Fruit fly (Drosophila melanogaster) whole organism, pupa: Measurements from ENCODE around the gene DPCoAC.

Experiments used
- CG10348 ChIP-seq: fragments of 200-800 bp; sonication (Bioruptor generic); IDR thresholded peaks from 2 replicates; pipeline ENCODE4 v1.3.6; 2022; ENCODE audit warnings: missing biosample characterization, missing genetic modification characterization
- CG12605 ChIP-seq: fragments of 200-800 bp; sonication (Bioruptor generic); IDR thresholded peaks from 2 replicates; pipeline ENCODE4 v1.3.6; 2022; ENCODE audit warnings: missing biosample characterization, missing genetic modification characterization
- CG13204 ChIP-seq: fragments of 200-800 bp; sonication (Bioruptor generic); optimal IDR thresholded peaks from 2 replicates; lab custom pipeline; 2018; ENCODE audit warnings: missing biosample characterization, mild to moderate bottlenecking, missing genetic modification characterization, moderate library complexity
- CG14655 ChIP-seq: fragments of 200-800 bp; sonication (Bioruptor generic); optimal IDR thresholded peaks from 3 replicates; lab custom pipeline; 2017; ENCODE audit warnings: mild to moderate bottlenecking, missing biosample characterization, missing genetic modification reagents, missing genetic modification characterization
- CG15710 ChIP-seq: fragments of 200-800 bp; sonication (Bioruptor generic); optimal IDR thresholded peaks from 2 replicates; lab custom pipeline; 2018; ENCODE audit warnings: missing biosample characterization, mild to moderate bottlenecking, missing genetic modification characterization, moderate library complexity
- CG17806 ChIP-seq: fragments of 200-800 bp; sonication (Bioruptor generic); optimal IDR thresholded peaks from 2 replicates; lab custom pipeline; 2018; ENCODE audit warnings: missing biosample characterization, mild to moderate bottlenecking, missing genetic modification characterization, moderate library complexity
- CG32121 ChIP-seq: fragments of 200-800 bp; sonication (Bioruptor generic); IDR thresholded peaks from 2 replicates; pipeline ENCODE4 v1.3.6; 2022; ENCODE audit warnings: missing biosample characterization, missing genetic modification characterization
- CG34367 ChIP-seq: fragments of 200-800 bp; sonication (Bioruptor generic); optimal IDR thresholded peaks from 2 replicates; lab custom pipeline; 2018; ENCODE audit warnings: missing biosample characterization, mild to moderate bottlenecking, missing genetic modification characterization
- CG4496 ChIP-seq: fragments of 200-800 bp; sonication (Bioruptor generic); IDR thresholded peaks from 3 replicates; pipeline ENCODE4 v1.3.6; 2022; ENCODE audit warnings: missing biosample characterization, missing genetic modification characterization
- CG8159 ChIP-seq: fragments of 200-800 bp; sonication (Bioruptor generic); optimal IDR thresholded peaks from 3 replicates; lab custom pipeline; 2018; ENCODE audit warnings: missing biosample characterization, mild to moderate bottlenecking, missing genetic modification characterization, moderate library complexity
- CG8301 ChIP-seq: fragments of 200-800 bp; sonication (Bioruptor generic); optimal IDR thresholded peaks from 2 replicates; lab custom pipeline; 2018; ENCODE audit warnings: missing biosample characterization, mild to moderate bottlenecking, missing genetic modification characterization
- CG9948 ChIP-seq: fragments of 200-800 bp; sonication (Bioruptor generic); optimal IDR thresholded peaks from 2 replicates; lab custom pipeline; 2018; ENCODE audit warnings: missing biosample characterization, mild to moderate bottlenecking, missing genetic modification characterization, moderate library complexity
- D1 ChIP-seq: fragments of 200-800 bp; sonication (Bioruptor generic); optimal IDR thresholded peaks from 2 replicates; lab custom pipeline; 2018; ENCODE audit warnings: missing biosample characterization, mild to moderate bottlenecking, missing genetic modification characterization, moderate library complexity
- EcR ChIP-seq: fragments of 200-800 bp; sonication (Bioruptor generic); optimal IDR thresholded peaks from 3 replicates; lab custom pipeline; 2019; ENCODE audit warnings: missing biosample characterization, missing genetic modification characterization, mild to moderate bottlenecking, moderate library complexity, missing genetic modification reagents
- Ets98B ChIP-seq: fragments of 200-800 bp; sonication (Bioruptor generic); IDR thresholded peaks from 2 replicates; pipeline ENCODE4 v1.3.6; 2022; ENCODE audit warnings: missing biosample characterization, missing genetic modification characterization
- Pif1A ChIP-seq: fragments of 200-800 bp; sonication (Bioruptor generic); optimal IDR thresholded peaks from 3 replicates; lab custom pipeline; 2016; ENCODE audit warnings: missing biosample characterization, missing genetic modification characterization
- Pif1B ChIP-seq: fragments of 200-800 bp; sonication (Bioruptor generic); optimal IDR thresholded peaks from 3 replicates; lab custom pipeline; 2016; ENCODE audit warnings: missing biosample characterization, missing genetic modification characterization
- Snoo ChIP-seq: fragments of 200-800 bp; sonication (Bioruptor generic); optimal IDR thresholded peaks from 3 replicates; lab custom pipeline; 2017; ENCODE audit warnings: missing biosample characterization, mild to moderate bottlenecking, missing genetic modification characterization, inconsistent platforms
- fd96Ca ChIP-seq: fragments of 200-800 bp; sonication (Bioruptor generic); IDR thresholded peaks from 3 replicates; pipeline ENCODE4 v1.3.6; 2022; ENCODE audit warnings: missing biosample characterization, missing genetic modification characterization
- gl ChIP-seq: fragments of 200-800 bp; sonication (Bioruptor generic); optimal IDR thresholded peaks from 2 replicates; lab custom pipeline; 2018; ENCODE audit warnings: missing biosample characterization, mild to moderate bottlenecking, missing genetic modification characterization
- rn ChIP-seq: fragments of 200-800 bp; sonication (Bioruptor generic); IDR thresholded peaks from 2 replicates; pipeline ENCODE4 v1.3.6; 2022; ENCODE audit warnings: missing biosample characterization, missing genetic modification characterization

DPCoAC gene

dm6 chr3R:20597407-20598325 lies 40.2 kb upstream of the DPCoAC start:
- TF ChIP-seq EcR (GFP tag; lab: Kevin White, UChicago) (no peak), CG13204 (GFP tag; lab: Kevin White, UChicago) (peak; percentile 41), Pif1A (GFP tag; lab: Kevin White, UChicago) (no peak)

dm6 chr3R:20596337-20596962 lies 39.0 kb upstream of the DPCoAC start:
- TF ChIP-seq CG8301 (no peak), CG15710 (tag; lab: Kevin White, UChicago) (no peak), Pif1B (GFP tag; lab: Kevin White, UChicago) (no peak), CG9948 (tag; lab: Kevin White, UChicago) (no peak), CG32121 (no peak), CG13204 (GFP tag; lab: Kevin White, UChicago) (no peak), D1 (tag; lab: Kevin White, UChicago) (no peak), rn (GFP tag; lab: Robert Waterston, UW) (no peak), CG17806 (tag; lab: Kevin White, UChicago) (no peak), CG4496 (GFP tag; lab: Robert Waterston, UW) (no peak), gl (tag; lab: Kevin White, UChicago) (no peak), EcR (GFP tag; lab: Kevin White, UChicago) (no peak), fd96Ca (GFP tag; lab: Robert Waterston, UW) (no peak)

- no peak for TF ChIP-seq fd96Ca (GFP tag; lab: Robert Waterston, UW)
- no peak for TF ChIP-seq CG34367
- TF ChIP-seq EcR (GFP tag; lab: Kevin White, UChicago), result no peak
- TF ChIP-seq D1 (tag; lab: Kevin White, UChicago), result no peak
- TF ChIP-seq CG4496 (GFP tag; lab: Robert Waterston, UW), result no peak
- no peak for TF ChIP-seq Pif1B (GFP tag; lab: Kevin White, UChicago)
- no peak for TF ChIP-seq Snoo (tag; lab: Kevin White, UChicago)
- no peak for TF ChIP-seq Ets98B (GFP tag; lab: Robert Waterston, UW)
- TF ChIP-seq, all 21 proteins: peak for 0
Observed at dm6 chr3R:20595901-20596300, 38.4 kb upstream of the DPCoAC start.

- TF ChIP-seq CG17806 (tag; lab: Kevin White, UChicago) (peak; percentile 20), CG10348 (GFP tag; lab: Robert Waterston, UW) (no peak), Ets98B (GFP tag; lab: Robert Waterston, UW) (no peak), CG9948 (tag; lab: Kevin White, UChicago) (no peak), CG32121 (no peak), CG12605 (GFP tag; lab: Robert Waterston, UW) (no peak), CG8159 (tag; lab: Kevin White, UChicago) (peak; percentile 12), CG8301 (peak; percentile 18), CG14655 (GFP tag; lab: Kevin White, UChicago) (peak; percentile 59), CG13204 (GFP tag; lab: Kevin White, UChicago) (no peak), CG34367 (no peak), D1 (tag; lab: Kevin White, UChicago) (no peak), fd96Ca (GFP tag; lab: Robert Waterston, UW) (no peak), Pif1A (GFP tag; lab: Kevin White, UChicago) (no peak)
Observed at dm6 chr3R:20595145-20595812, 37.8 kb upstream of the DPCoAC start.

- TF ChIP-seq Pif1A (GFP tag; lab: Kevin White, UChicago), result peak; percentile 82
- TF ChIP-seq CG13204 (GFP tag; lab: Kevin White, UChicago), result peak; percentile 83
- TF ChIP-seq CG10348 (GFP tag; lab: Robert Waterston, UW), result peak; percentile 8; the same call in 1 of the 2 replicates
- TF ChIP-seq CG15710 (tag; lab: Kevin White, UChicago), result peak; percentile 96
- peak; percentile 90 for TF ChIP-seq CG34367
- peak; percentile 89 for TF ChIP-seq CG8301
- peak; percentile 76 for TF ChIP-seq CG4496 (GFP tag; lab: Robert Waterston, UW)
- TF ChIP-seq Ets98B (GFP tag; lab: Robert Waterston, UW), result peak; percentile 74
- TF ChIP-seq rn (GFP tag; lab: Robert Waterston, UW), result peak; percentile 75; the same call in 1 of the 2 replicates
- peak; percentile 96 for TF ChIP-seq D1 (tag; lab: Kevin White, UChicago)
- peak; percentile 35; the same call in 1 of the 3 replicates for TF ChIP-seq fd96Ca (GFP tag; lab: Robert Waterston, UW)
- peak; percentile 60 for TF ChIP-seq gl (tag; lab: Kevin White, UChicago)
- TF ChIP-seq CG8159 (tag; lab: Kevin White, UChicago), result peak; percentile 98
- TF ChIP-seq CG9948 (tag; lab: Kevin White, UChicago), result peak; percentile 98
- TF ChIP-seq CG14655 (GFP tag; lab: Kevin White, UChicago), result peak; percentile 95
- peak; percentile 95 for TF ChIP-seq CG17806 (tag; lab: Kevin White, UChicago)
- TF ChIP-seq CG32121, result peak; percentile 70
- peak; percentile 83 for TF ChIP-seq CG12605 (GFP tag; lab: Robert Waterston, UW)
- TF ChIP-seq Pif1B (GFP tag; lab: Kevin White, UChicago), result peak; percentile 76
- TF ChIP-seq EcR (GFP tag; lab: Kevin White, UChicago), result peak; percentile 54
- peak; percentile 74 for TF ChIP-seq Snoo (tag; lab: Kevin White, UChicago)
Observed at dm6 chr3R:20594194-20595144, 37.0 kb upstream of the DPCoAC start.
